Fruit fly (Drosophila melanogaster) whole organism, prepupa: ENCODE measurements around the gene Ets65A.

ENCODE experiments used
- CG11762 ChIP-seq: fragments of 200-800 bp; sonication (Bioruptor generic); optimal IDR thresholded peaks from 3 replicates; lab custom pipeline; 2016; ENCODE audit warnings: missing biosample characterization, missing genetic modification characterization; ENCODE audit not compliant: insufficient read depth
- CG16779 ChIP-seq: fragments of 200-800 bp; sonication (Bioruptor generic); optimal IDR thresholded peaks from 3 replicates; lab custom pipeline; 2017; ENCODE audit warnings: missing biosample characterization, mild to moderate bottlenecking, missing genetic modification characterization
- CG6276 ChIP-seq: fragments of 200-800 bp; sonication (Bioruptor generic); optimal IDR thresholded peaks from 2 replicates; lab custom pipeline; 2017; ENCODE audit warnings: missing biosample characterization, mild to moderate bottlenecking, missing genetic modification characterization
- CG7368 ChIP-seq: fragments of 200-800 bp; sonication (Bioruptor generic); optimal IDR thresholded peaks from 3 replicates; lab custom pipeline; 2016; ENCODE audit warnings: missing biosample characterization, missing genetic modification characterization
- CG8319 ChIP-seq: fragments of 200-800 bp; sonication (Bioruptor generic); optimal IDR thresholded peaks from 3 replicates; lab custom pipeline; 2016; ENCODE audit warnings: missing biosample characterization, missing genetic modification characterization
- OdsH ChIP-seq: fragments of 200-800 bp; sonication (Bioruptor generic); optimal IDR thresholded peaks from 3 replicates; lab custom pipeline; 2016; ENCODE audit warnings: missing biosample characterization, missing genetic modification characterization
- fd85E ChIP-seq: fragments of 200-800 bp; sonication (Bioruptor generic); optimal IDR thresholded peaks from 3 replicates; lab custom pipeline; 2016; ENCODE audit warnings: missing biosample characterization, missing genetic modification characterization

DNA sequence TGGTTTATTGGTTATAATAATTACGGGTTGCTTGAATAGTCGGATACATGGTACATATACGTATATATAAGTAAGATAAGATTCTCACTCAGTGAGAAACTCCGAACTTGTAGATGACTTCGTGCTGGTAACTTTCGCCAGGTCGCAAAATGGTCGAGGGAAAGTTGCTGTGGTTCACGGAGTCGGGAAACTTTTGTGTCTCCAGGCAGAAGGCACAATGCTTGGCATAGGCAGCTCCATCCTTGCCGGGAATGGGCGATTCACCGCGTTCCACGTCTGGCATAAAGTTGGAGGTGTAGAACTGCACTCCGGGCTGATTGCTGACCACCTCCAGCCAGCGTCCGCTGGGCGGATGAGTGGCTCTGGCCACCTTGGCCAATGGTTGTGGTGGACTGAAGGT lies 4.2 kb upstream of the Ets65A start, which contains the start of gene CG10469:
- TF ChIP-seq fd85E (no peak), CG8319 (GFP tag; lab: Kevin White, UChicago) (no peak), CG16779 (no peak), OdsH (no peak), CG7368 (GFP tag; lab: Kevin White, UChicago) (no peak), CG11762 (no peak), CG6276 (GFP tag; lab: Kevin White, UChicago) (no peak)
